Worm (Caenorhabditis elegans): Measurements from ENCODE around the gene F11C1.4.

DNA sequence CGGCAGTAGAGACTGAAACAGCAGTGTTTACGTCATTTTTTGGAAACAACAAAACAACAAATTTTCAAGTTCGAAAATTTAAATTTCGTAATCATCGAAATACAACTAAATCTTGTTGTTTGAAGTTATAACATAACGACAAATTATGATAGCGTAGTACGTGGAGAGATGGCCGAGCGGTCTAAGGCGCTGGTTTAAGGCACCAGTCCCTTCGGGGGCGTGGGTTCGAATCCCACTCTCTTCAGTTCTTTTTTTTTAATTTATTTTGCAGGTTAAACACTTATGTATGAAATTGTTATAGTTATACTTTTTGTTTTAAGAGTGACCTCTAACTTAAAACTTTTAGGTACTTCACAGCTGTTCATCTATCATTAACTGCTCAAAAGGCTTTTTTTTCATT is 34.6 kb upstream of the F11C1.4 start:
- no peak for TF ChIP-seq pha-4 (tag; optimal IDR thresholded peaks at IDR 0.05)
- TF ChIP-seq zim-3 (tag; optimal IDR thresholded peaks at IDR 0.05) = no peak
- TF ChIP-seq Y56A3A.18 (GFP tag; IDR thresholded peaks at IDR 0.05) = no peak
- TF ChIP-seq madf-3 (GFP tag; IDR thresholded peaks at IDR 0.05) = no peak
